Worm (Caenorhabditis elegans) whole organism, young adult: ENCODE data around the gene F12E12.1.

Source experiments
- B0336.3 ChIP-seq: fragments of 200-800 bp; sonication (Bioruptor generic); IDR thresholded peaks from 2 replicates; pipeline ENCODE4 v1.3.6; 2022; ENCODE audit warnings: missing genetic modification characterization, missing compliant biosample characterization
- Y53F4B.3 ChIP-seq: fragments of 200-800 bp; sonication (Bioruptor generic); IDR thresholded peaks from 2 replicates; pipeline ENCODE4 v1.3.6; 2022; ENCODE audit warnings: missing genetic modification reagents, missing genetic modification characterization, missing compliant biosample characterization
- lin-35 ChIP-seq, 3 experiments: fragments of 150-350 bp in 2 of 3; sonication (generic microtip) in 1 of 3; optimal IDR thresholded peaks; 2 replicates each; lab custom pipeline; 2014 to 2018; ENCODE audit warnings: missing biosample characterization in 3 of 3, missing genetic modification characterization in 3 of 3, missing genetic modification reagents in 3 of 3
- madf-3 ChIP-seq: fragments of 200-800 bp; sonication (Bioruptor generic); IDR thresholded peaks from 2 replicates; pipeline ENCODE4 v1.3.6; 2022; ENCODE audit warnings: missing genetic modification reagents, missing genetic modification characterization, missing compliant biosample characterization
- mel-28 ChIP-seq: sonication (generic microtip); optimal IDR thresholded peaks from 2 replicates; lab custom pipeline; 2016; ENCODE audit warnings: borderline replicate concordance, mild to moderate bottlenecking, missing genetic modification characterization, missing compliant biosample characterization
- nfyb-1 ChIP-seq: fragments of 200-800 bp; sonication (Bioruptor generic); IDR thresholded peaks from 2 replicates; pipeline ENCODE4 v1.3.6; 2022; ENCODE audit warnings: missing genetic modification reagents, missing genetic modification characterization, missing compliant biosample characterization
- snpc-1.3 ChIP-seq: sonication (generic microtip); optimal IDR thresholded peaks from 2 replicates; lab custom pipeline; 2017; ENCODE audit warnings: missing genetic modification characterization, mild to moderate bottlenecking, missing compliant biosample characterization, antibody characterized with exemption, moderate library complexity, missing genotype, missing genetic modification reagents; ENCODE audit not compliant: insufficient read depth
- unc-62 ChIP-seq: fragments of 150-350 bp; optimal IDR thresholded peaks from 2 replicates; lab custom pipeline; 2014; ENCODE audit warnings: missing biosample characterization, missing genetic modification reagents, missing genetic modification characterization
- zim-3 ChIP-seq: sonication (generic microtip); optimal IDR thresholded peaks from 2 replicates; lab custom pipeline; 2017; ENCODE audit warnings: mild to moderate bottlenecking, missing genetic modification characterization, moderate library complexity, missing compliant biosample characterization
- ztf-18 ChIP-seq: sonication (generic microtip); optimal IDR thresholded peaks from 2 replicates; lab custom pipeline; 2016; ENCODE audit warnings: missing genotype, mild to moderate bottlenecking, missing genetic modification characterization, missing compliant biosample characterization

ce11 chrII:3781238-3781637 lies 39.6 kb downstream of the F12E12.1 start:
- TF ChIP-seq zim-3 (tag; lab: Kevin White, UChicago) (no peak), B0336.3 (GFP tag; lab: Robert Waterston, UW) (no peak), mel-28 (tag; lab: Kevin White, UChicago) (no peak), nfyb-1 (no peak), snpc-1.3 (no peak), madf-3 (GFP tag; lab: Robert Waterston, UW) (no peak), Y53F4B.3 (GFP tag; lab: Robert Waterston, UW) (no peak), lin-35 (GFP tag; optimal IDR thresholded peaks at IDR 0.05; lab: Kevin White, UChicago) (no peak), unc-62 (GFP tag; lab: Kevin White, UChicago) (no peak), ztf-18 (tag; lab: Kevin White, UChicago) (no peak)
